Worm (Caenorhabditis elegans) whole organism, L1 larva: ENCODE results near the gene grsp-4.

Experiments used
- rnt-1 ChIP-seq: sonication (generic microtip); optimal IDR thresholded peaks from 2 replicates; lab custom pipeline; 2016; ENCODE audit warnings: mild to moderate bottlenecking, missing genetic modification characterization, moderate library complexity, missing compliant biosample characterization
- unc-130 ChIP-seq: fragments of 150-350 bp; optimal IDR thresholded peaks from 2 replicates; lab custom pipeline; 2017; ENCODE audit warnings: missing biosample characterization, missing genetic modification characterization, inconsistent platforms
- unc-30 ChIP-seq: sonication (generic microtip); optimal IDR thresholded peaks from 2 replicates; lab custom pipeline; 2017; ENCODE audit warnings: missing biosample characterization, missing genetic modification characterization
- unc-62 ChIP-seq: fragments of 150-350 bp; optimal IDR thresholded peaks from 2 replicates; lab custom pipeline; 2014; ENCODE audit warnings: missing biosample characterization, missing genetic modification reagents, missing genetic modification characterization

ce11 chrV:7626550-7626949 lies 1.8 kb downstream of the grsp-4 start, which contains the start of gene F07C4.6:
- no peak for TF ChIP-seq unc-30
- no peak for TF ChIP-seq unc-130
- no peak for TF ChIP-seq rnt-1 (tag; lab: Kevin White, UChicago)
- no peak for TF ChIP-seq unc-62 (GFP tag; lab: Kevin White, UChicago)
